Fruit fly (Drosophila melanogaster) whole organism, embryonic: ENCODE results near the gene CG7408.

ENCODE experiments used
- CG12219 ChIP-seq: fragments of 200-800 bp; sonication (Bioruptor generic); optimal IDR thresholded peaks from 3 replicates; lab custom pipeline; 2018; ENCODE audit warnings: missing biosample characterization, mild to moderate bottlenecking, missing genetic modification characterization
- CG14667 ChIP-seq: fragments of 200-800 bp; sonication (Bioruptor generic); IDR thresholded peaks from 2 replicates; pipeline ENCODE4 v1.3.6; 2022; ENCODE audit warnings: missing biosample characterization, missing genetic modification characterization
- CG15269 ChIP-seq: fragments of 200-800 bp; sonication (Bioruptor generic); optimal IDR thresholded peaks from 2 replicates; lab custom pipeline; 2018; ENCODE audit warnings: missing biosample characterization, mild to moderate bottlenecking, missing genetic modification characterization, moderate library complexity
- CG16779 ChIP-seq: fragments of 200-800 bp; sonication (Bioruptor generic); IDR thresholded peaks from 2 replicates; pipeline ENCODE4 v1.3.6; 2022; ENCODE audit warnings: missing biosample characterization, missing genetic modification characterization
- CG2202 ChIP-seq: fragments of 200-800 bp; sonication (Bioruptor generic); optimal IDR thresholded peaks from 2 replicates; lab custom pipeline; 2018; ENCODE audit warnings: missing biosample characterization, mild to moderate bottlenecking, missing genetic modification characterization
- E2f1 ChIP-seq: fragments of 200-800 bp; sonication (Bioruptor generic); IDR thresholded peaks from 2 replicates; pipeline ENCODE4 v1.3.6; 2022; ENCODE audit warnings: missing biosample characterization, missing genetic modification characterization
- Gsc ChIP-seq: fragments of 200-800 bp; sonication (Bioruptor generic); IDR thresholded peaks from 2 replicates; pipeline ENCODE4 v1.3.6; 2022; ENCODE audit warnings: missing biosample characterization, missing genetic modification characterization
- H2.0 ChIP-seq: fragments of 200-800 bp; sonication (Bioruptor generic); IDR thresholded peaks from 2 replicates; pipeline ENCODE4 v1.3.6; 2022; ENCODE audit warnings: missing biosample characterization, missing genetic modification characterization
- Ravus ChIP-seq: fragments of 200-800 bp; sonication (Bioruptor generic); IDR thresholded peaks from 2 replicates; pipeline ENCODE4 v1.3.6; 2022; ENCODE audit warnings: missing biosample characterization, missing genetic modification characterization
- crol ChIP-seq: fragments of 200-800 bp; sonication (Bioruptor generic); IDR thresholded peaks from 2 replicates; pipeline ENCODE4 v1.3.6; 2022; ENCODE audit warnings: missing biosample characterization, missing genetic modification characterization
- pan ChIP-seq, 4 experiments: fragments of >200 bp in 3 of 4; fragments of 200-800 bp in 1 of 4; sonication (Bioruptor generic) in 1 of 4; optimal IDR thresholded peaks in 3 of 4; IDR thresholded peaks in 1 of 4; 2 replicates each; pipeline versions ENCODE4 v1.3.6 to Lab custom; 2017 to 2022; ENCODE audit warnings: missing biosample characterization in 2 of 4, missing genetic modification characterization in 2 of 4, mixed read lengths in 1 of 4
- slbo ChIP-seq: fragments of 200-800 bp; sonication (Bioruptor generic); IDR thresholded peaks from 2 replicates; pipeline ENCODE4 v1.3.6; 2022; ENCODE audit warnings: missing biosample characterization, missing genetic modification characterization
- tap ChIP-seq: fragments of 200-800 bp; optimal IDR thresholded peaks from 3 replicates; lab custom pipeline; 2019; ENCODE audit warnings: missing biosample characterization, mild to moderate bottlenecking, missing genetic modification characterization, moderate library complexity

- no peak for TF ChIP-seq CG16779
- TF ChIP-seq E2f1 (GFP tag; lab: Robert Waterston, UW) = no peak
- no peak for TF ChIP-seq H2.0
- TF ChIP-seq CG12219 (GFP tag; lab: Kevin White, UChicago) = no peak
- TF ChIP-seq CG15269 (tag; lab: Kevin White, UChicago) = no peak
- TF ChIP-seq tap (tag; lab: Kevin White, UChicago) = no peak
- no peak for TF ChIP-seq pan (optimal IDR thresholded peaks at IDR 0.05; lab: Kevin White, UChicago)
- no peak for TF ChIP-seq pan (GFP tag; optimal IDR thresholded peaks at IDR 0.05 in 1 of 2, IDR thresholded peaks at IDR 0.05 in 1 of 2)
- TF ChIP-seq CG2202 (tag; lab: Kevin White, UChicago) = no peak
- no peak for TF ChIP-seq CG14667 (GFP tag; lab: Robert Waterston, UW)
- TF ChIP-seq slbo (GFP tag; lab: Robert Waterston, UW) = no peak
- no peak for TF ChIP-seq Gsc (GFP tag; lab: Robert Waterston, UW)
- TF ChIP-seq crol (GFP tag; lab: Robert Waterston, UW) = no peak
- TF ChIP-seq Ravus = no peak
Measured at dm6 chr3L:17921462-17921861, 42.6 kb downstream of the CG7408 start.
